Worm (Caenorhabditis elegans) whole organism, young adult: Measurements from ENCODE around the gene sqst-5.

ENCODE experiments used
- B0336.3 ChIP-seq: fragments of 200-800 bp; sonication (Bioruptor generic); IDR thresholded peaks from 2 replicates; pipeline ENCODE4 v1.3.6; 2022; ENCODE audit warnings: missing genetic modification characterization, missing compliant biosample characterization
- egl-18 ChIP-seq: fragments of 200-800 bp; sonication (Bioruptor generic); IDR thresholded peaks from 2 replicates; pipeline ENCODE4 v1.3.6; 2022; ENCODE audit warnings: missing genetic modification reagents, missing genetic modification characterization, missing compliant biosample characterization
- pha-4 ChIP-seq: fragments of 150-350 bp; sonication (generic microtip); optimal IDR thresholded peaks from 2 replicates; lab custom pipeline; 2014; ENCODE audit warnings: missing biosample characterization, missing genetic modification reagents, missing genetic modification characterization
- sdz-38 ChIP-seq: sonication (generic microtip); optimal IDR thresholded peaks from 2 replicates; lab custom pipeline; 2016; ENCODE audit warnings: missing genotype, missing genetic modification characterization, missing compliant biosample characterization
- sptf-2 ChIP-seq: fragments of 200-800 bp; sonication (Bioruptor generic); optimal IDR thresholded peaks from 2 replicates; lab custom pipeline; 2018; ENCODE audit warnings: mild to moderate bottlenecking, missing genetic modification characterization, missing compliant biosample characterization
- unc-62 ChIP-seq: fragments of 150-350 bp; optimal IDR thresholded peaks from 2 replicates; lab custom pipeline; 2014; ENCODE audit warnings: missing biosample characterization, missing genetic modification reagents, missing genetic modification characterization

DNA sequence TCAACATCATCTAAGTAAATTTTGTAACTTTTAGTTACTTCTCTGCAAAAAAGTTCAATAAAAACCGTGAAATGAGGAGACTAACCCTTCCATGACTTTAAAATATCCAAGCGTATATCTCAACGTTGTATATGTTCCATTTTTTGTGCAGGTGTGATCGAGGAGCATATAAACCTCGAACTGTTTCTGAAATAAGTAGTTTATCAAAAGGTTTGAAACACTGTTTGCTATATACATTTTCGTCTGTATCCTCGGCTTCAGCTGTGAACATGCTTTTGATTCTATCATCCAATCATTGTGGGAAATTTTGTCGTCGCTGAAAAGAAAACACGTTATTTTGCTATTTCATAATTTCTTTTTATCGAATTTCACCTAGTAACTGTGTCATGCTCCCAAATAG lies 33.5 kb upstream of the sqst-5 start, which contains the start of gene F40G9.5:
- no peak for TF ChIP-seq sptf-2 (GFP tag; lab: Kevin White, UChicago)
- TF ChIP-seq pha-4 (tag; lab: Kevin White, UChicago): no peak
- TF ChIP-seq sdz-38 (tag; lab: Kevin White, UChicago): no peak
- TF ChIP-seq B0336.3 (GFP tag; lab: Robert Waterston, UW): no peak
- no peak for TF ChIP-seq unc-62
- no peak for TF ChIP-seq egl-18
